Fruit fly (Drosophila melanogaster): ENCODE measurements around the gene Tl.

Tl gene

DNA sequence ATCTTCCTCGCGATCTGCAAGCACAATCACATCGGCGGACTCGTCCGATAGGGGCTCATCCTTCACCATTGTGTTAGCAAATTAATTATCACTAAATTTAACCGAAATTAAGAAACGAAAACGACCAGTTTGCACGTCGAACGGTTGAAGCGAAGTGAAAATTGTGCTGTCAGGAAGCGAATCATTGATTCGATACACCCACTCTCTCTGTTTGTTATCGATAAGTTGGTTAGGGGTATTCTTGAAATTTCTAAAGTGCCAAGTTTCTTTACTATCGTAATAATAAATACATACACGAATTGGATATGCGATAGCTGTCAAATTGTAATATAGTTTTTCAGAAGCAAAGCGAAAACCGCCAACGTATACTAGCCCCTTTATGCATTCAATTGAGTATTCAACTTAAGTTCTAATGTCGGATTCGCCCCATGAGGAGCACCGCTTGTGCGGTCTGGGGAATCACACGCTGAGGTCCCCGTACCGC, 76.7 kb downstream of the Tl start, which contains the start of gene Rb97D (continued):
- TF ChIP-seq H2.0 (GFP tag; IDR thresholded peaks at IDR 0.05) (peak; percentile 46), CG11560 (tag; IDR thresholded peaks at IDR 0.05) (peak; percentile 48; the same call in 1 of the 3 replicates), Doc3 (GFP tag; IDR thresholded peaks at IDR 0.05; ENCODE audit: partially characterized antibody) (peak; percentile 93), ranshi (GFP tag; IDR thresholded peaks at IDR 0.05) (peak; percentile 50), zen (tag; optimal IDR thresholded peaks at IDR 0.05) (peak; percentile 60), pum (GFP tag; optimal IDR thresholded peaks at IDR 0.05) (peak; percentile 67), CG11085 (GFP tag; IDR thresholded peaks at IDR 0.05) (peak; percentile 61; the same call in 1 of the 2 replicates), kah (GFP tag; optimal IDR thresholded peaks at IDR 0.05) (peak; percentile 6), CG6175 (GFP tag; IDR thresholded peaks at IDR 0.05) (peak; percentile 59; the same call in 2 of the 3 replicates), Hsf (GFP tag; optimal IDR thresholded peaks at IDR 0.05) (peak; percentile 79), D19B (GFP tag; optimal IDR thresholded peaks at IDR 0.05) (no peak), aop (GFP tag; IDR thresholded peaks at IDR 0.05) (no peak), org-1 (GFP tag; optimal IDR thresholded peaks at IDR 0.05) (no peak), Scr (GFP tag; IDR thresholded peaks at IDR 0.05; ENCODE audit: partially characterized antibody) (peak; percentile 91), CG10462 (GFP tag; optimal IDR thresholded peaks at IDR 0.05) (no peak), tin (GFP tag; optimal IDR thresholded peaks at IDR 0.05) (peak; percentile 64), CG7357 (GFP tag; IDR thresholded peaks at IDR 0.05) (no peak), Dip2 (GFP tag; IDR thresholded peaks at IDR 0.05) (no peak), scrt (GFP tag; optimal IDR thresholded peaks at IDR 0.05) (peak; percentile 20), gt (GFP tag; IDR thresholded peaks at IDR 0.05) (no peak), CG7928 (GFP tag; optimal IDR thresholded peaks at IDR 0.05) (peak; percentile 23), CG9876 (GFP tag; optimal IDR thresholded peaks at IDR 0.05) (peak; percentile 62), Stat92E (GFP tag; optimal IDR thresholded peaks at IDR 0.05) (no peak), Lhr (GFP tag; optimal IDR thresholded peaks at IDR 0.05) (peak; percentile 13), CG15696 (tag; optimal IDR thresholded peaks at IDR 0.05) (peak; percentile 75), CG8359 (GFP tag; optimal IDR thresholded peaks at IDR 0.05; ENCODE audit: borderline replicate concordance) (peak; percentile 15), Med (GFP tag) (peak; percentile 90), CG1233 (GFP tag; optimal IDR thresholded peaks at IDR 0.05) (peak; percentile 31), Elba2 (GFP tag; optimal IDR thresholded peaks at IDR 0.05) (no peak), Poxn (GFP tag; IDR thresholded peaks at IDR 0.05) (no peak), ap (GFP tag; IDR thresholded peaks at IDR 0.05) (no peak), CG5245 (GFP tag; optimal IDR thresholded peaks at IDR 0.05) (peak; percentile 55), CG15269 (tag; optimal IDR thresholded peaks at IDR 0.05) (peak; percentile 72), Xbp1 (GFP tag; optimal IDR thresholded peaks at IDR 0.05) (peak; percentile 77), Dbx (GFP tag; IDR thresholded peaks at IDR 0.05) (peak; percentile 82), pnt (GFP tag; optimal IDR thresholded peaks at IDR 0.05) (peak; percentile 49), CG42726 (GFP tag; IDR thresholded peaks at IDR 0.05; ENCODE audit: partially characterized antibody) (peak; percentile 38; the same call in 1 of the 2 replicates), unpg (GFP tag; optimal IDR thresholded peaks at IDR 0.05) (peak; percentile 74), YL-1 (GFP tag; optimal IDR thresholded peaks at IDR 0.05) (peak; percentile 81), CG10654 (GFP tag; optimal IDR thresholded peaks at IDR 0.05) (peak; percentile 61), croc (GFP tag; conservative IDR thresholded peaks at IDR 0.05) (peak; percentile 28; the same call in 1 of the 3 replicates), exex (tag; optimal IDR thresholded peaks at IDR 0.05) (peak; percentile 24), ftz-f1 (GFP tag; optimal IDR thresholded peaks at IDR 0.05) (no peak), CG12942 (GFP tag; optimal IDR thresholded peaks at IDR 0.05) (peak; percentile 48), ERR (GFP tag; optimal IDR thresholded peaks at IDR 0.05) (no peak), CG9932 (GFP tag; IDR thresholded peaks at IDR 0.05) (peak; percentile 84), CG7963 (GFP tag; IDR thresholded peaks at IDR 0.05; ENCODE audit: partially characterized antibody) (peak; percentile 71; the same call in 2 of the 3 replicates), Dfd (GFP tag; optimal IDR thresholded peaks at IDR 0.05) (no peak), dm (GFP tag; optimal IDR thresholded peaks at IDR 0.05) (peak; percentile 38), CG13123 (GFP tag; optimal IDR thresholded peaks at IDR 0.05) (peak; percentile 24)
